Worm (Caenorhabditis elegans) whole organism, late embryonic: ENCODE results near the gene F46F5.7.

Experiments used
- ets-4 ChIP-seq: sonication (generic microtip); optimal IDR thresholded peaks from 2 replicates; lab custom pipeline; 2016; ENCODE audit warnings: missing genetic modification characterization, missing compliant biosample characterization
- fkh-10 ChIP-seq: fragments of 150-350 bp; optimal IDR thresholded peaks from 2 replicates; lab custom pipeline; 2014; ENCODE audit warnings: missing biosample characterization, missing genetic modification reagents, missing genetic modification characterization
- pag-3 ChIP-seq: sonication (generic microtip); optimal IDR thresholded peaks from 2 replicates; lab custom pipeline; 2016; ENCODE audit warnings: missing compliant biosample characterization, missing genetic modification characterization, borderline replicate concordance

DNA sequence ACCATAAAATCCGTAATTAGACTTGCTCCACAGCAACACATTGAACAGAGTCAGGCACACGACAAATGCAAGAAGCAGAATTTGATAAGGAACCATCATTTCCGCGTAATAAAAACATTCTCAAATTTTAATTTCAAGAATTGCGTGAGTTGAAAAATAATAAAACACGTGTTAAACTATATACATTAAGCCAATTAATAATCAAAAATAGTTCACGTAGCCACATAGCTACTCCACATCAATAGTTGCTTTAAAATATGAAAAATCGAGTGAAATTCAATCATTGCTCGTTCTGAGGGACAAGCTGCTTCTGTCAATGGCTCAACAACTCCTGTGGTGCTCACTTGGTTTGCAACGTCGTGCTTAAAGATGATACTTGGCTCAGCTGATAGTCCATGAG lies 37.5 kb downstream of the F46F5.7 start, which contains the start of gene Y39F10A.3:
- TF ChIP-seq ets-4 = no peak
- TF ChIP-seq pag-3 = no peak
- TF ChIP-seq fkh-10 (GFP tag; lab: Kevin White, UChicago) = no peak
